Fruit fly (Drosophila melanogaster): ENCODE measurements around the gene Ada2b.

DNA sequence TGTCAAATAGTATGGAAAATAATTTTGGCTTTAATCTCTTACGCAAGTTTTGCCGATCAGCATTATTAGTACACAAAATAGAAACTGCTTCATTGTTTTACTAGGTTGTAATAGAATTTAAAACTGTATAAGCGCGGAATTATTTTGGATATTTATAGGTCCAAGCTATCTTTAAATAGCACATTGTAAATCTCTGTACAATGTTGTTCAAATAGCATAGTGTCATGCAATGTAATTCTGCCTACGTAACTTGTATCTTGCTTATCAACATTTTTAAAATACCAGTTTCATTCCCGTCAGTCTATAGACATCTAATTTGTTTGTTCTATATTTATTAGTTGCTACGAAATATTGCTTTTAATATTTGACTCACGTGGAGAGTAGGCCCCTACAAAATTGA, 35.6 kb downstream of the Ada2b start, which contains the start of gene CheA84a:
- no peak for TF ChIP-seq Gug (GFP tag; IDR thresholded peaks at IDR 0.05)
- no peak for TF ChIP-seq CG8119 (GFP tag; IDR thresholded peaks at IDR 0.05)
- no peak for TF ChIP-seq OdsH (GFP tag; optimal IDR thresholded peaks at IDR 0.05)
- no peak for TF ChIP-seq CG6854 (GFP tag; optimal IDR thresholded peaks at IDR 0.05)
- TF ChIP-seq Sox15 (GFP tag; optimal IDR thresholded peaks at IDR 0.05) = no peak
- no peak for TF ChIP-seq pdm3 (GFP tag; optimal IDR thresholded peaks at IDR 0.05)
- TF ChIP-seq achi (GFP tag; optimal IDR thresholded peaks at IDR 0.05) = no peak
- TF ChIP-seq CG15336 (GFP tag; IDR thresholded peaks at IDR 0.05) = no peak
- TF ChIP-seq CG9139 (GFP tag; optimal IDR thresholded peaks at IDR 0.05) = no peak

Data from whole organism, prepupa.